Fruit fly (Drosophila melanogaster): Measurements from ENCODE around the gene CG1529.

dm6 chrX:21073641-21074328 is 42.0 kb upstream of the CG1529 start:
- TF ChIP-seq CG8478 (optimal IDR thresholded peaks at IDR 0.05) (no peak), CTCF (optimal IDR thresholded peaks at IDR 0.05) (no peak)

All from S2 (cell line).